Worm (Caenorhabditis elegans): ENCODE results near the gene Y73F8A.27.

The Y73F8A.27 gene

ce11 chrIV:15453137-15453788 lies 19.3 kb upstream of the Y73F8A.27 start, which contains the start of gene gtf-2H4:
TSS of gene gtf-2H4 (minus strand) at chrIV:15453187.
- TF ChIP-seq Y5F2A.4 (GFP tag; optimal IDR thresholded peaks at IDR 0.05) (no peak), ceh-28 (tag; optimal IDR thresholded peaks at IDR 0.05) (peak; percentile 53), lim-7 (GFP tag; IDR thresholded peaks at IDR 0.05) (no peak), R02D3.7 (tag; optimal IDR thresholded peaks at IDR 0.05) (no peak), dmd-9 (GFP tag; IDR thresholded peaks at IDR 0.05) (no peak), nhr-10 (tag; optimal IDR thresholded peaks at IDR 0.05) (no peak), daf-16 (GFP tag; optimal IDR thresholded peaks at IDR 0.05) (no peak), daf-16 (tag; optimal IDR thresholded peaks at IDR 0.05) (no peak), aha-1 (tag) (no peak)

- TF ChIP-seq dve-1 (tag; optimal IDR thresholded peaks at IDR 0.05; ENCODE audit: insufficient read depth) (peak; percentile 99), D1046.2 (GFP tag; IDR thresholded peaks at IDR 0.05) (no peak), nhr-10 (tag; optimal IDR thresholded peaks at IDR 0.05) (peak; percentile 68), ztf-11 (tag; optimal IDR thresholded peaks at IDR 0.05) (no peak), arid-1 (GFP tag; conservative IDR thresholded peaks at IDR 0.05) (peak; percentile 85), daf-16 (GFP tag; optimal IDR thresholded peaks at IDR 0.05) (peak in 1 of 2 experiments; percentile 92), daf-16 (tag; optimal IDR thresholded peaks at IDR 0.05) (peak; percentile 66), nhr-42 (GFP tag; IDR thresholded peaks at IDR 0.05) (peak; percentile 96), fkh-10 (GFP tag; optimal IDR thresholded peaks at IDR 0.05) (peak; percentile 95), pha-4 (GFP tag; IDR thresholded peaks at IDR 0.05) (peak; percentile 90; the same call in 1 of the 2 replicates), pha-4 (tag; optimal IDR thresholded peaks at IDR 0.05) (peak; percentile 97), zip-2 (tag; optimal IDR thresholded peaks at IDR 0.05) (peak; percentile 82), lir-3 (tag; optimal IDR thresholded peaks at IDR 0.05) (peak; percentile 56), lin-15B (tag; optimal IDR thresholded peaks at IDR 0.05) (peak; percentile 96), tag-97 (GFP tag; IDR thresholded peaks at IDR 0.05) (no peak), daf-12 (tag; optimal IDR thresholded peaks at IDR 0.05) (no peak), fos-1 (tag; optimal IDR thresholded peaks at IDR 0.05) (no peak), zfp-2 (tag; optimal IDR thresholded peaks at IDR 0.05) (peak; percentile 69), F10B5.3 (tag; optimal IDR thresholded peaks at IDR 0.05) (peak; percentile 92), set-16 (GFP tag; IDR thresholded peaks at IDR 0.05) (0 out of 2 replicates have a peak, but pooled peaks have one; percentile 12), zfp-3 (GFP tag; conservative IDR thresholded peaks at IDR 0.05) (peak; percentile 94), T26A8.4 (GFP tag; IDR thresholded peaks at IDR 0.05) (peak; percentile 98), Y105C5A.15 (GFP tag; IDR thresholded peaks at IDR 0.05) (0 out of 2 replicates have a peak, but pooled peaks have one; percentile 25), lin-38 (GFP tag; IDR thresholded peaks at IDR 0.05) (peak; percentile 100), ceh-28 (tag; optimal IDR thresholded peaks at IDR 0.05) (no peak), unc-130 (GFP tag; optimal IDR thresholded peaks at IDR 0.05) (peak; percentile 65), Y75B8A.6 (GFP tag; IDR thresholded peaks at IDR 0.05) (peak; percentile 88; the same call in 1 of the 2 replicates), egl-43 (GFP tag; IDR thresholded peaks at IDR 0.05) (peak; percentile 91), nhr-6 (tag; optimal IDR thresholded peaks at IDR 0.05) (peak; percentile 95), lim-7 (GFP tag; IDR thresholded peaks at IDR 0.05) (peak; percentile 42; the same call in 1 of the 2 replicates), ceh-82 (tag; optimal IDR thresholded peaks at IDR 0.05) (no peak), pqm-1 (tag; optimal IDR thresholded peaks at IDR 0.05) (peak; percentile 20), mes-2 (tag; optimal IDR thresholded peaks at IDR 0.05; ENCODE audit: poor library complexity, severe bottlenecking) (peak; percentile 96), duxl-1 (tag; optimal IDR thresholded peaks at IDR 0.05; ENCODE audit: poor library complexity) (peak; percentile 97), ZK546.5 (tag; optimal IDR thresholded peaks at IDR 0.05) (peak in 1 of 2 experiments; percentile 43), php-3 (GFP tag; IDR thresholded peaks at IDR 0.05) (peak; percentile 80), hmg-1.1 (GFP tag; IDR thresholded peaks at IDR 0.05) (peak; percentile 96), rbr-2 (tag; optimal IDR thresholded peaks at IDR 0.05) (peak; percentile 96), ztf-7 (tag; optimal IDR thresholded peaks at IDR 0.05) (peak; percentile 74), mdl-1 (tag; optimal IDR thresholded peaks at IDR 0.05) (peak in 1 of 2 experiments; percentile 1), ceh-44 (GFP tag; IDR thresholded peaks at IDR 0.05) (no peak), ama-1 (optimal IDR thresholded peaks at IDR 0.05) (peak; percentile 41), snpc-1.2 (GFP tag; IDR thresholded peaks at IDR 0.05) (peak; percentile 99), mxl-2 (GFP tag; conservative IDR thresholded peaks at IDR 0.05) (peak; percentile 81)
Observed at ce11 chrIV:15471430-15471829, 1.2 kb upstream of the Y73F8A.27 start, which contains the start of gene ntl-11. TSS of gene ntl-11 (minus strand) at chrIV:15471495.

All from whole organism, L4 larva.